Fruit fly (Drosophila melanogaster) whole organism, pupa: ENCODE measurements around the gene Lon.

Experiments
- CG12605 ChIP-seq: fragments of 200-800 bp; sonication (Bioruptor generic); IDR thresholded peaks from 2 replicates; pipeline ENCODE4 v1.3.6; 2022; ENCODE audit warnings: missing biosample characterization, missing genetic modification characterization
- CG34367 ChIP-seq: fragments of 200-800 bp; sonication (Bioruptor generic); optimal IDR thresholded peaks from 2 replicates; lab custom pipeline; 2018; ENCODE audit warnings: missing biosample characterization, mild to moderate bottlenecking, missing genetic modification characterization
- CG8159 ChIP-seq: fragments of 200-800 bp; sonication (Bioruptor generic); optimal IDR thresholded peaks from 3 replicates; lab custom pipeline; 2018; ENCODE audit warnings: missing biosample characterization, mild to moderate bottlenecking, missing genetic modification characterization, moderate library complexity
- D1 ChIP-seq: fragments of 200-800 bp; sonication (Bioruptor generic); optimal IDR thresholded peaks from 2 replicates; lab custom pipeline; 2018; ENCODE audit warnings: missing biosample characterization, mild to moderate bottlenecking, missing genetic modification characterization, moderate library complexity
- EcR ChIP-seq: fragments of 200-800 bp; sonication (Bioruptor generic); optimal IDR thresholded peaks from 3 replicates; lab custom pipeline; 2019; ENCODE audit warnings: missing biosample characterization, missing genetic modification characterization, mild to moderate bottlenecking, moderate library complexity, missing genetic modification reagents
- Snoo ChIP-seq: fragments of 200-800 bp; sonication (Bioruptor generic); optimal IDR thresholded peaks from 3 replicates; lab custom pipeline; 2017; ENCODE audit warnings: missing biosample characterization, mild to moderate bottlenecking, missing genetic modification characterization, inconsistent platforms
- fd96Ca ChIP-seq: fragments of 200-800 bp; sonication (Bioruptor generic); IDR thresholded peaks from 3 replicates; pipeline ENCODE4 v1.3.6; 2022; ENCODE audit warnings: missing biosample characterization, missing genetic modification characterization
- gl ChIP-seq: fragments of 200-800 bp; sonication (Bioruptor generic); optimal IDR thresholded peaks from 2 replicates; lab custom pipeline; 2018; ENCODE audit warnings: missing biosample characterization, mild to moderate bottlenecking, missing genetic modification characterization

DNA sequence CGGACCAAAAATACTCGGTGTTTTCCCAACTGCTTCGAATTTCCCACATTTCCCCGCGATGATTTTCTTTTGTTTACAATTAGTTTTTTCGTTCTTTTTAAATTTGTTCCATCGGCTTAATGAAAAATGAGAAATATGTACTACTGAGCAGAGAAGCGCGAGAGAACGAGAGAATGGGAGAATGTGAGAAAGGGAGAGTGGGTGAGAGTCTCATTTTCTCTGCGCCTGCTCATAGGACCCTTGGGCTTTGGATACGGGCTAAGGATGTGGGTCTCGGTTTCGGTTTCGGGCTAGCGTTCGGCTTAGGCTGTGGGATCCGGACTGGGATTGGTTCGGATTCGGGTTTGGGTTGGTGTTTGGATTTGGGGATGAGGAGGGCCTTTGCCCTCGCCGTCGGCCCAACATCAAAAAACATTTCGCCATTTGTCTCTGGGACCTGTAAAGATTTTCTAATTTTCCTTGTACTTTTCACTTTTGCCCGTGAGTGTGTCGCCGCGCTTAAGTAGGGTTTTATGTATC, 31.2 kb downstream of the Lon start:
- TF ChIP-seq CG8159 (tag; lab: Kevin White, UChicago): no peak
- TF ChIP-seq EcR: no peak
- TF ChIP-seq CG12605 (GFP tag; lab: Robert Waterston, UW): no peak
- no peak for TF ChIP-seq CG34367 (tag; lab: Kevin White, UChicago)
- TF ChIP-seq fd96Ca (GFP tag; lab: Robert Waterston, UW): no peak
- no peak for TF ChIP-seq Snoo (tag; lab: Kevin White, UChicago)
- no peak for TF ChIP-seq D1 (tag; lab: Kevin White, UChicago)
- no peak for TF ChIP-seq gl
